Fruit fly (Drosophila melanogaster) S2 (cell line): ENCODE data around the gene cana.
A peak's percentile ranks its signal among the peaks of the same experiment; 100 is the strongest.

ENCODE experiments used
- CG8478 ChIP-seq: fragments of >200 bp; optimal IDR thresholded peaks from 2 replicates; lab custom pipeline; 2018
- CTCF ChIP-seq, 2 experiments: fragments of >200 bp; optimal IDR thresholded peaks; 2 replicates each; lab custom pipeline; 2018

dm6 chr2L:11268933-11269631 lies 498 bp upstream of the cana start, which contains the start of gene cmet:
- TF ChIP-seq CG8478 (lab: Kevin White, UChicago), result no peak
- TF ChIP-seq CTCF (optimal IDR thresholded peaks at IDR 0.05; lab: Kevin White, UChicago), result peak; percentile 29 to 32
